Worm (Caenorhabditis elegans): Measurements from ENCODE around the gene fbxb-31.

- no peak for TF ChIP-seq mdl-1 (tag; optimal IDR thresholded peaks at IDR 0.05)
- TF ChIP-seq unc-30 (tag; optimal IDR thresholded peaks at IDR 0.05), result no peak
- TF ChIP-seq fos-1 (tag; optimal IDR thresholded peaks at IDR 0.05), result no peak
- no peak for TF ChIP-seq skn-1 (tag; optimal IDR thresholded peaks at IDR 0.05)
- no peak for TF ChIP-seq aly-2 (tag; optimal IDR thresholded peaks at IDR 0.05)
- TF ChIP-seq alr-1 (tag; optimal IDR thresholded peaks at IDR 0.05; ENCODE audit: borderline replicate concordance), result no peak
These were observed 4.4 kb downstream of the fbxb-31 start for ce11 chrII:3634765-3635164.
